Fruit fly (Drosophila melanogaster) whole organism, wandering third instar larva: ENCODE data around the gene CG32568.
A peak's percentile ranks its signal among the peaks of the same experiment; 100 is the strongest.

Experiments used
- Abd-B ChIP-seq: fragments of >200 bp; optimal IDR thresholded peaks from 2 replicates; lab custom pipeline; 2017; ENCODE audit warnings: missing biosample characterization, missing genetic modification characterization
- CG32264 ChIP-seq: fragments of 200-800 bp; sonication (Bioruptor generic); optimal IDR thresholded peaks from 2 replicates; lab custom pipeline; 2016; ENCODE audit warnings: missing biosample characterization, missing genetic modification characterization
- CG9705 ChIP-seq: fragments of 200-800 bp; sonication (Bioruptor generic); optimal IDR thresholded peaks from 2 replicates; lab custom pipeline; 2018; ENCODE audit warnings: missing biosample characterization, mild to moderate bottlenecking, missing genetic modification characterization
- CrebA ChIP-seq: fragments of 200-800 bp; sonication (Bioruptor generic); optimal IDR thresholded peaks from 2 replicates; lab custom pipeline; 2016; ENCODE audit warnings: missing biosample characterization, mild to moderate bottlenecking, missing genetic modification characterization, borderline replicate concordance
- Dfd ChIP-seq: fragments of >200 bp; optimal IDR thresholded peaks from 2 replicates; lab custom pipeline; 2017; ENCODE audit warnings: missing biosample characterization, missing genetic modification characterization
- Dif ChIP-seq: fragments of 200-275, 200-300 bp; sonication (Bioruptor generic); optimal IDR thresholded peaks from 2 replicates; lab custom pipeline; 2018; ENCODE audit warnings: missing biosample characterization, missing genetic modification characterization; ENCODE audit not compliant: partially characterized antibody
- GATAd ChIP-seq: sonication (Bioruptor generic); optimal IDR thresholded peaks from 2 replicates; lab custom pipeline; 2016; ENCODE audit warnings: missing biosample characterization, missing genetic modification characterization
- HLH106 ChIP-seq: fragments of 200-800 bp; optimal IDR thresholded peaks from 3 replicates; lab custom pipeline; 2019; ENCODE audit warnings: missing biosample characterization, mild to moderate bottlenecking, missing genetic modification characterization, moderate library complexity
- Hnf4 ChIP-seq: fragments of 200-800 bp; sonication (Bioruptor generic); optimal IDR thresholded peaks from 2 replicates; lab custom pipeline; 2016; ENCODE audit warnings: missing biosample characterization, mild to moderate bottlenecking, missing genetic modification characterization
- Hr78 ChIP-seq: fragments of >200 bp; optimal IDR thresholded peaks from 2 replicates; lab custom pipeline; 2017; ENCODE audit warnings: missing biosample characterization, missing genetic modification characterization
- Hr83 ChIP-seq: fragments of 200-300 bp; sonication (Bioruptor generic); optimal IDR thresholded peaks from 2 replicates; lab custom pipeline; 2016; ENCODE audit warnings: missing biosample characterization, mild to moderate bottlenecking, missing genetic modification characterization, moderate library complexity; ENCODE audit not compliant: poor library complexity, severe bottlenecking
- Jra ChIP-seq: sonication (Bioruptor generic); optimal IDR thresholded peaks from 2 replicates; lab custom pipeline; 2016; ENCODE audit warnings: missing biosample characterization, missing genetic modification characterization
- Mio ChIP-seq: sonication (Bioruptor generic); optimal IDR thresholded peaks from 2 replicates; lab custom pipeline; 2016; ENCODE audit warnings: missing biosample characterization, missing genetic modification characterization
- Myc ChIP-seq: fragments of >200 bp; optimal IDR thresholded peaks from 2 replicates; lab custom pipeline; 2017
- N ChIP-seq: fragments of >200 bp; optimal IDR thresholded peaks from 2 replicates; lab custom pipeline; 2018; ENCODE audit warnings: missing biosample characterization, missing external identifiers, missing genetic modification characterization
- OdsH ChIP-seq: fragments of 200-800 bp; sonication (Bioruptor generic); optimal IDR thresholded peaks from 2 replicates; lab custom pipeline; 2016; ENCODE audit warnings: missing biosample characterization, mild to moderate bottlenecking, missing genetic modification characterization
- Rel ChIP-seq, 2 experiments: fragments of 200-800 bp; sonication (Bioruptor generic) in 1 of 2; optimal IDR thresholded peaks; 2 replicates in 1 of 2; 3 replicates in 1 of 2; lab custom pipeline; 2016 to 2019; ENCODE audit warnings: mild to moderate bottlenecking in 2 of 2, missing biosample characterization in 2 of 2, missing genetic modification characterization in 2 of 2, moderate library complexity in 1 of 2
- Sp1 ChIP-seq: fragments of 200-800 bp; sonication (Bioruptor generic); optimal IDR thresholded peaks from 3 replicates; lab custom pipeline; 2019; ENCODE audit warnings: missing biosample characterization, mild to moderate bottlenecking, missing genetic modification characterization, moderate library complexity
- Vsx2 ChIP-seq: fragments of 200-300, 225-300 bp; sonication (Bioruptor generic); optimal IDR thresholded peaks from 2 replicates; lab custom pipeline; 2018; ENCODE audit warnings: missing biosample characterization, missing genetic modification characterization; ENCODE audit not compliant: partially characterized antibody
- br ChIP-seq: fragments of 200-800 bp; sonication (Bioruptor generic); optimal IDR thresholded peaks from 2 replicates; lab custom pipeline; 2016; ENCODE audit warnings: missing biosample characterization, missing genetic modification characterization
- brk ChIP-seq: fragments of 200-800 bp; sonication (Bioruptor generic); optimal IDR thresholded peaks from 2 replicates; lab custom pipeline; 2016; ENCODE audit warnings: missing biosample characterization, mild to moderate bottlenecking, missing genetic modification characterization
- dl ChIP-seq, 2 experiments: fragments of 175-275, 200-275 bp in 1 of 2; fragments of 200-275 bp in 1 of 2; sonication (Bioruptor generic); optimal IDR thresholded peaks; lab custom pipeline; 2018; ENCODE audit warnings: mild to moderate bottlenecking in 2 of 2, missing biosample characterization in 2 of 2, missing genetic modification characterization in 2 of 2, moderate library complexity in 2 of 2; ENCODE audit not compliant: partially characterized antibody in 2 of 2, insufficient read depth in 1 of 2
- dmrt93B ChIP-seq: fragments of 200-800 bp; sonication (Bioruptor generic); optimal IDR thresholded peaks from 2 replicates; lab custom pipeline; 2018; ENCODE audit warnings: missing biosample characterization, mild to moderate bottlenecking, missing genetic modification characterization
- dsf ChIP-seq: sonication (Bioruptor generic); optimal IDR thresholded peaks from 2 replicates; lab custom pipeline; 2016; ENCODE audit warnings: missing biosample characterization, missing genetic modification characterization, borderline replicate concordance
- ey ChIP-seq: fragments of 200-800 bp; sonication (Bioruptor generic); optimal IDR thresholded peaks from 2 replicates; lab custom pipeline; 2016; ENCODE audit warnings: missing biosample characterization, missing genetic modification characterization
- foxo ChIP-seq, 2 experiments: fragments of 200-800 bp; sonication (Bioruptor generic); optimal IDR thresholded peaks; 2 replicates in 1 of 2; 3 replicates in 1 of 2; lab custom pipeline; 2016 to 2017; ENCODE audit warnings: missing biosample characterization in 2 of 2, missing genetic modification characterization in 2 of 2
- fru ChIP-seq: fragments of 200-800 bp; sonication (Bioruptor generic); optimal IDR thresholded peaks from 3 replicates; lab custom pipeline; 2016; ENCODE audit warnings: missing biosample characterization, mild to moderate bottlenecking, missing genetic modification characterization
- h ChIP-seq: fragments of 200-800 bp; sonication (Bioruptor generic); optimal IDR thresholded peaks from 3 replicates; lab custom pipeline; 2016; ENCODE audit warnings: missing biosample characterization, mild to moderate bottlenecking, missing genetic modification characterization
- jim ChIP-seq: fragments of 175-275, 200-325 bp; sonication (Bioruptor generic); optimal IDR thresholded peaks from 2 replicates; lab custom pipeline; 2016; ENCODE audit warnings: missing biosample characterization, mild to moderate bottlenecking, missing genetic modification characterization
- lola ChIP-seq: fragments of >200 bp; optimal IDR thresholded peaks from 2 replicates; lab custom pipeline; 2017; ENCODE audit warnings: missing biosample characterization, missing genetic modification characterization
- pan ChIP-seq: fragments of >200 bp; optimal IDR thresholded peaks from 2 replicates; lab custom pipeline; 2017
- psq ChIP-seq: fragments of 200-800 bp; sonication (Bioruptor generic); optimal IDR thresholded peaks from 3 replicates; lab custom pipeline; 2017; ENCODE audit warnings: missing biosample characterization, mild to moderate bottlenecking, missing genetic modification characterization, moderate library complexity
- rgr ChIP-seq: fragments of 200-800 bp; sonication (Bioruptor generic); optimal IDR thresholded peaks from 3 replicates; lab custom pipeline; 2016; ENCODE audit warnings: missing biosample characterization, mild to moderate bottlenecking, missing genetic modification characterization
- sage ChIP-seq: fragments of 200-800 bp; sonication (Bioruptor generic); optimal IDR thresholded peaks from 2 replicates; lab custom pipeline; 2016; ENCODE audit warnings: missing biosample characterization, mild to moderate bottlenecking, missing genetic modification characterization
- sv ChIP-seq: fragments of 200-800 bp; sonication (Bioruptor generic); optimal IDR thresholded peaks from 3 replicates; lab custom pipeline; 2016; ENCODE audit warnings: missing biosample characterization, missing genetic modification characterization
- tai ChIP-seq: sonication (Bioruptor generic); optimal IDR thresholded peaks from 2 replicates; lab custom pipeline; 2016; ENCODE audit warnings: missing biosample characterization, missing genetic modification characterization
- usp ChIP-seq: fragments of >200 bp; optimal IDR thresholded peaks from 2 replicates; lab custom pipeline; 2017; ENCODE audit warnings: missing biosample characterization, missing genetic modification characterization
- woc ChIP-seq: sonication (Bioruptor generic); optimal IDR thresholded peaks from 2 replicates; lab custom pipeline; 2016; ENCODE audit warnings: missing biosample characterization, mild to moderate bottlenecking, missing genetic modification characterization

The CG32568 gene

dm6 chrX:16751579-16752156, 11.0 kb downstream of the CG32568 start, which contains the start of gene goe:
Gene goe, minus strand, starts transcription at chrX:16751910.
- TF ChIP-seq CG32264 = peak; percentile 43
- TF ChIP-seq Hr83 (GFP tag; lab: Kevin White, UChicago) = peak; percentile 95
- TF ChIP-seq sv (GFP tag; lab: Kevin White, UChicago) = peak; percentile 0
- peak; percentile 85 for TF ChIP-seq Hnf4 (GFP tag; lab: Kevin White, UChicago)
- TF ChIP-seq pan (lab: Kevin White, UChicago) = no peak
- TF ChIP-seq foxo (GFP tag; optimal IDR thresholded peaks at IDR 0.05; lab: Kevin White, UChicago) = peak in 1 of 2 experiments; percentile 75
- TF ChIP-seq dsf (GFP tag; lab: Kevin White, UChicago) = peak; percentile 48
- TF ChIP-seq tai (GFP tag; lab: Kevin White, UChicago) = peak; percentile 68
- peak; percentile 18 for TF ChIP-seq sage
- TF ChIP-seq Myc (lab: Kevin White, UChicago) = no peak
- TF ChIP-seq CG9705 = peak; percentile 55
- TF ChIP-seq Sp1 = peak; percentile 50
- TF ChIP-seq Dif (GFP tag; lab: Kevin White, UChicago) = no peak
- TF ChIP-seq dmrt93B (GFP tag; lab: Kevin White, UChicago) = peak; percentile 60
- TF ChIP-seq psq (GFP tag; lab: Kevin White, UChicago) = peak; percentile 45
- TF ChIP-seq br (GFP tag; lab: Kevin White, UChicago) = peak; percentile 81
- TF ChIP-seq ey = peak; percentile 72
- peak; percentile 50 for TF ChIP-seq OdsH
- no peak for TF ChIP-seq Vsx2 (GFP tag; lab: Kevin White, UChicago)
- peak; percentile 42 for TF ChIP-seq jim (GFP tag; lab: Kevin White, UChicago)
- peak; percentile 54 for TF ChIP-seq brk (GFP tag; lab: Kevin White, UChicago)
- TF ChIP-seq usp (GFP tag; lab: Kevin White, UChicago) = no peak
- TF ChIP-seq lola = no peak
- TF ChIP-seq Rel (GFP tag; optimal IDR thresholded peaks at IDR 0.05; lab: Kevin White, UChicago) = no peak
- peak; percentile 10 for TF ChIP-seq Rel (tag; optimal IDR thresholded peaks at IDR 0.05; lab: Kevin White, UChicago)
- TF ChIP-seq HLH106 (tag; lab: Kevin White, UChicago) = peak; percentile 59
- TF ChIP-seq fru (GFP tag; lab: Kevin White, UChicago) = peak; percentile 71
- TF ChIP-seq Dfd = no peak
- TF ChIP-seq Abd-B (GFP tag; lab: Kevin White, UChicago) = no peak
- TF ChIP-seq h = peak; percentile 68
- TF ChIP-seq rgr = peak; percentile 90
- TF ChIP-seq Jra (GFP tag; lab: Kevin White, UChicago) = peak; percentile 82
- TF ChIP-seq GATAd (GFP tag; lab: Kevin White, UChicago) = peak; percentile 63
- peak; percentile 33 for TF ChIP-seq woc (GFP tag; lab: Kevin White, UChicago)
- no peak for TF ChIP-seq Hr78 (GFP tag; lab: Kevin White, UChicago)
- TF ChIP-seq N (GFP tag; lab: Kevin White, UChicago) = no peak
- TF ChIP-seq Mio (GFP tag; lab: Kevin White, UChicago) = no peak
- no peak for TF ChIP-seq dl (GFP tag; optimal IDR thresholded peaks at IDR 0.05; lab: Kevin White, UChicago; ENCODE audit: insufficient read depth in 1 of 2, partially characterized antibody in 2 of 2)

DNA sequence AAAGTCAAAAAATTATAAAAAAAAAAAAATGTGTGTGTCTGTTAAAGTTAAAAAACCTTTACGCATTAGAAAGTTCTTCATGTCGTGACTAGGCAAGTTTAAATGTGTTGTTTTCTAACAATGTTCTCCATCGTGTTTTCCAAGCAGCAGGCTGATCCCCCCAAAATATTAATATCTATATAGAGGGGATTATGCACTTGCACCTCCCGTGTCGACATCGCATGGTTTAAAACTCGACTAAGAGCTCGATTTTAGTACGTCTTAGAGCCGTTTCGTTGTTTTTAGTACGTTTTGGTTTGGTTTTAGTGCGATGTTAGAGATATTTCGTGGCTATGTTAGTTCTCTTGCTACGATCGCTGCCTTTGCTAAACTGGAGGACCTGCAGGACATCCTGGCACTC, 12.4 kb downstream of the CG32568 start:
- no peak for TF ChIP-seq Rel (GFP tag; optimal IDR thresholded peaks at IDR 0.05; lab: Kevin White, UChicago)
- no peak for TF ChIP-seq Rel (tag; optimal IDR thresholded peaks at IDR 0.05; lab: Kevin White, UChicago)
- TF ChIP-seq ey = no peak
- no peak for TF ChIP-seq jim (GFP tag; lab: Kevin White, UChicago)
- no peak for TF ChIP-seq Sp1
- no peak for TF ChIP-seq N (GFP tag; lab: Kevin White, UChicago)
- TF ChIP-seq Vsx2 (GFP tag; lab: Kevin White, UChicago) = no peak
- TF ChIP-seq sv (GFP tag; lab: Kevin White, UChicago) = no peak

DNA sequence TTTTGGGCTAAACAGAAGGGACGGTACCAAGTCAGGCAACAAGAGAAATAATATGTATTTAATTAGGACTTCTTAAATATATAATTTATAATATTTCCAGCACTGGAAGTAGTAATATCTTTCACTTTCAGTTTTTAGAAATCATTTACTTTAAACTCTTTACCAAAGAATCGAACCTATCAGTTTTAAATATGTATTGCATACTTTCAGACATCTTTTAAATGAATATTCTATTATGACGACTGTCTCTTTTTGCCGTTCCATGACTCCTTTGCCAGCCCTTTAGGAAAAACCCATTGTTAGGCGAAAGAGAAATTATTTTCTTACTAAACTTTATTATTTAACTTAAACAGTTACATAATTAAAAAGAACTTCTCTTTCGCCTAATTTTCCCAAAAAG, 16.9 kb downstream of the CG32568 start:
- TF ChIP-seq rgr (no peak), dl (GFP tag; optimal IDR thresholded peaks at IDR 0.05; lab: Kevin White, UChicago; ENCODE audit: insufficient read depth in 1 of 2, partially characterized antibody in 2 of 2) (no peak), HLH106 (tag; lab: Kevin White, UChicago) (no peak), CG32264 (no peak), Rel (GFP tag; optimal IDR thresholded peaks at IDR 0.05; lab: Kevin White, UChicago) (no peak), Rel (tag; optimal IDR thresholded peaks at IDR 0.05; lab: Kevin White, UChicago) (no peak), CrebA (GFP tag; lab: Kevin White, UChicago) (no peak), GATAd (GFP tag; lab: Kevin White, UChicago) (no peak), Mio (GFP tag; lab: Kevin White, UChicago) (no peak), foxo (GFP tag; optimal IDR thresholded peaks at IDR 0.05; lab: Kevin White, UChicago) (no peak), Vsx2 (GFP tag; lab: Kevin White, UChicago) (no peak), psq (GFP tag; lab: Kevin White, UChicago) (no peak), dsf (GFP tag; lab: Kevin White, UChicago) (no peak)
